Fruit fly (Drosophila melanogaster): ENCODE results near the gene Ada.

dm6 chr3R:9050519-9051119 lies 14.4 kb upstream of the Ada start, which contains the start of gene Nmdmc:
- TF ChIP-seq OdsH (GFP tag; optimal IDR thresholded peaks at IDR 0.05) = no peak
- TF ChIP-seq dmrt93B (GFP tag; optimal IDR thresholded peaks at IDR 0.05) = no peak
- TF ChIP-seq Hnf4 (GFP tag; optimal IDR thresholded peaks at IDR 0.05) = no peak
- no peak for TF ChIP-seq N (GFP tag; optimal IDR thresholded peaks at IDR 0.05)
- peak; percentile 69 for TF ChIP-seq Myc (optimal IDR thresholded peaks at IDR 0.05)
- TF ChIP-seq sage (GFP tag; optimal IDR thresholded peaks at IDR 0.05) = no peak
- no peak for TF ChIP-seq sv (GFP tag; optimal IDR thresholded peaks at IDR 0.05)
- TF ChIP-seq fru (GFP tag; optimal IDR thresholded peaks at IDR 0.05) = no peak

All from whole organism, wandering third instar larva.